Fruit fly (Drosophila melanogaster) Kc167 (cell line): Measurements from ENCODE around the gene CG43085.

ENCODE experiments used
- Myc ChIP-seq: fragments of >200 bp; optimal IDR thresholded peaks from 2 replicates; lab custom pipeline; 2017; ENCODE audit warnings: missing external identifiers
- Sin3A ChIP-seq: fragments of >200 bp; optimal IDR thresholded peaks from 2 replicates; lab custom pipeline; 2018; ENCODE audit warnings: missing external identifiers
- h ChIP-seq: fragments of >200 bp; optimal IDR thresholded peaks from 3 replicates; lab custom pipeline; 2018; ENCODE audit warnings: missing external identifiers
- ttk ChIP-seq: sonication (Bioruptor generic); optimal IDR thresholded peaks from 2 replicates; lab custom pipeline; 2017; ENCODE audit warnings: missing external identifiers

DNA sequence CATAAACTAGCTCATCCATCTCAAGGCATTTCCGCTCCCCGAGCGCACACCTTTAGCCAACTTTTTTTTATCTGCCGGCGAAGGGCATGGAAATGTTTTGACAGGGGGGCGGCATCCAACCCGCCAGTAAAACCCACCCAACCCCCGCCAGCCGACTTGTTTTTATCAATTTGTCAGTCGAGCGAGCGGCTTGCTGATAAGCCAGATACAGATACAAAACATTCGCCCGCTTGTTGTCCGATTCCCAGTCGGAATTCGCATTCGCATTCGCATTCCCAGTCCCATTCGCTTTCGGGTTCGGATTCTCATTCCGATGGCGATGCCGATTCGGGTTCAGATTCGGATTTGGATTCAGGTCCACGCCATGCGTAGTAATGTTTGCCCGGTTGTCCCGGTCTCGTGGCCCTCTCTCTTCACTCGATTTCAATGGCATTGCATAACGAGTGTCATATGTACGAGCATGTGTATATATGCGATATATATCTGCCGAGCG, 18.6 kb upstream of the CG43085 start:
- no peak for TF ChIP-seq ttk (lab: Kevin White, UChicago)
- no peak for TF ChIP-seq Myc (lab: Kevin White, UChicago)
- TF ChIP-seq h (lab: Kevin White, UChicago) = no peak
- no peak for TF ChIP-seq Sin3A
